Worm (Caenorhabditis elegans): ENCODE data around the gene sft-4.

- TF ChIP-seq zip-5 (tag; optimal IDR thresholded peaks at IDR 0.05) (no peak), fkh-10 (GFP tag; optimal IDR thresholded peaks at IDR 0.05) (no peak)
Measured at ce11 chrX:5786193-5786592, 5.7 kb upstream of the sft-4 start, which contains the start of gene F46G11.6.

Data from whole organism, late embryonic.